Worm (Caenorhabditis elegans) whole organism, midembryonic: ENCODE measurements around the gene Y51B9A.7.

Source experiments
- flt-1 ChIP-seq: fragments of 200-800 bp; sonication (Bioruptor generic); IDR thresholded peaks from 2 replicates; pipeline ENCODE4 v1.3.6; 2022; ENCODE audit warnings: missing genetic modification characterization, missing compliant biosample characterization
- klf-2 ChIP-seq: fragments of 200-800 bp; sonication (Bioruptor generic); conservative IDR thresholded peaks from 2 replicates; pipeline ENCODE4 v1.3.6; 2022; ENCODE audit warnings: missing genetic modification reagents, missing genetic modification characterization, missing compliant biosample characterization
- ref-1 ChIP-seq: fragments of 200-800 bp; sonication (Bioruptor generic); conservative IDR thresholded peaks from 2 replicates; pipeline ENCODE4 v1.3.6; 2022; ENCODE audit warnings: missing genetic modification reagents, missing genetic modification characterization, missing compliant biosample characterization
- ztf-29 ChIP-seq: fragments of 200-800 bp; sonication (Bioruptor generic); IDR thresholded peaks from 2 replicates; pipeline ENCODE4 v1.3.6; 2022; ENCODE audit warnings: missing genetic modification reagents, missing genetic modification characterization, missing compliant biosample characterization

DNA sequence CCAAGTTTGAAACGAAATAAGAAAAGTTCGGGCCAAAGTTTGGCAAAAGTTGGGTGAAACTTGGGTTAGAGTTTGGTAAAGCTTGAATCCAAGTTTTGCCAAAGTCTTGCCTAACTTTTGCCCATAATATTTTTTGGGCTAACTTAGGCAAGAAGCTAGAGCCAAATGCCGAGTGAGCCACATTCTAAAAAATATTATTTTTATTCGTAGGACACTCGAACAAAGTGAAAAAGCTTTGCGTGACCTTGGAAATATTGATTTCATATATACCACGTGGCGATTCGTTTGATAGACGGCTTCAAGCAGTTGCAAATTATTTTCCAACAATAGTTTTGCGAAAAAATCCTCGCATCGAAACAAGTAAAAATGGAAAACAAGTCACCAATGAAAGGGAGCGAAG is 4.0 kb downstream of the Y51B9A.7 start, which contains the start of gene Y51B9A.5:
- no peak for TF ChIP-seq ztf-29 (GFP tag; lab: Robert Waterston, UW)
- TF ChIP-seq ref-1 (GFP tag; lab: Robert Waterston, UW) = no peak
- TF ChIP-seq klf-2 (GFP tag; lab: Robert Waterston, UW) = no peak
- no peak for TF ChIP-seq flt-1 (GFP tag; lab: Robert Waterston, UW)
